Worm (Caenorhabditis elegans): ENCODE results near the gene ard-1.

ce11 chrIV:11103501-11103900 is 27.6 kb upstream of the ard-1 start:
- TF ChIP-seq ztf-23 (GFP tag; IDR thresholded peaks at IDR 0.05) (no peak), med-1 (GFP tag; optimal IDR thresholded peaks at IDR 0.05; ENCODE audit: insufficient read depth) (no peak), klf-2 (GFP tag; conservative IDR thresholded peaks at IDR 0.05) (no peak), flt-1 (GFP tag; IDR thresholded peaks at IDR 0.05) (no peak), cog-1 (tag; optimal IDR thresholded peaks at IDR 0.05) (no peak), ztf-29 (GFP tag; IDR thresholded peaks at IDR 0.05) (no peak), tab-1 (GFP tag; IDR thresholded peaks at IDR 0.05) (no peak), T22C8.4 (GFP tag; IDR thresholded peaks at IDR 0.05) (no peak)

Data from whole organism, midembryonic.